Worm (Caenorhabditis elegans) whole organism, early embryonic: ENCODE results near the gene C12D8.9.

Source experiments
- B0310.2 ChIP-seq: sonication (generic microtip); optimal IDR thresholded peaks from 2 replicates; lab custom pipeline; 2016; ENCODE audit warnings: mild to moderate bottlenecking, missing genetic modification characterization, missing compliant biosample characterization
- F13C5.2 ChIP-seq: sonication (generic microtip); optimal IDR thresholded peaks from 2 replicates; lab custom pipeline; 2017; ENCODE audit warnings: mild to moderate bottlenecking, missing genetic modification characterization, inconsistent platforms, missing compliant biosample characterization
- aly-1 ChIP-seq: sonication (generic microtip); optimal IDR thresholded peaks from 2 replicates; lab custom pipeline; 2016; ENCODE audit warnings: missing genetic modification characterization, missing compliant biosample characterization
- ama-1 ChIP-seq: fragments of 150-350 bp; optimal IDR thresholded peaks from 2 replicates; lab custom pipeline; 2014
- ceh-13 ChIP-seq: fragments of 200-800 bp; sonication (Bioruptor generic); optimal IDR thresholded peaks from 2 replicates; lab custom pipeline; 2018; ENCODE audit warnings: mild to moderate bottlenecking, missing genetic modification characterization, missing compliant biosample characterization
- ceh-36 ChIP-seq: sonication (generic microtip); optimal IDR thresholded peaks from 2 replicates; lab custom pipeline; 2016; ENCODE audit warnings: missing genetic modification characterization, inconsistent platforms, missing compliant biosample characterization
- ets-7 ChIP-seq: sonication (generic microtip); optimal IDR thresholded peaks from 2 replicates; lab custom pipeline; 2016; ENCODE audit warnings: missing genotype, missing genetic modification characterization, missing compliant biosample characterization
- flt-1 ChIP-seq: fragments of 200-800 bp; sonication (Bioruptor generic); IDR thresholded peaks from 2 replicates; pipeline ENCODE4 v1.3.6; 2022; ENCODE audit warnings: missing genetic modification characterization, missing compliant biosample characterization
- hmbx-1 ChIP-seq: sonication (generic microtip); optimal IDR thresholded peaks from 2 replicates; lab custom pipeline; 2016; ENCODE audit warnings: mild to moderate bottlenecking, missing genetic modification characterization, missing compliant biosample characterization
- hmg-4 ChIP-seq: fragments of 200-800 bp; sonication (Bioruptor generic); optimal IDR thresholded peaks from 2 replicates; lab custom pipeline; 2018; ENCODE audit warnings: mild to moderate bottlenecking, missing genetic modification characterization, missing compliant biosample characterization
- hnd-1 ChIP-seq: sonication (generic microtip); optimal IDR thresholded peaks from 2 replicates; lab custom pipeline; 2016; ENCODE audit warnings: missing genetic modification characterization, missing compliant biosample characterization
- pes-1 ChIP-seq: fragments of 200-800 bp; sonication (Bioruptor generic); IDR thresholded peaks from 2 replicates; pipeline ENCODE4 v1.3.6; 2022; ENCODE audit warnings: missing genetic modification reagents, missing genetic modification characterization, missing compliant biosample characterization
- scrt-1 ChIP-seq: fragments of 200-800 bp; sonication (Bioruptor generic); IDR thresholded peaks from 2 replicates; pipeline ENCODE4 v1.3.6; 2022; ENCODE audit warnings: missing genetic modification characterization, missing compliant biosample characterization
- sea-1 ChIP-seq: fragments of 200-800 bp; sonication (Bioruptor generic); conservative IDR thresholded peaks from 2 replicates; pipeline ENCODE4 v1.3.6; 2022; ENCODE audit warnings: missing genetic modification characterization, missing compliant biosample characterization
- tbx-11 ChIP-seq: fragments of 200-800 bp; sonication (Bioruptor generic); IDR thresholded peaks from 2 replicates; pipeline ENCODE4 v1.3.6; 2022; ENCODE audit warnings: missing genetic modification characterization, missing compliant biosample characterization
- tbx-37 ChIP-seq: fragments of 200-800 bp; sonication (Bioruptor generic); conservative IDR thresholded peaks from 2 replicates; pipeline ENCODE4 v1.3.6; 2022; ENCODE audit warnings: missing genetic modification reagents, missing genetic modification characterization, missing compliant biosample characterization
- tra-4 ChIP-seq: sonication (generic microtip); optimal IDR thresholded peaks from 2 replicates; lab custom pipeline; 2017; ENCODE audit warnings: missing genetic modification characterization, missing compliant biosample characterization

C12D8.9 gene

DNA sequence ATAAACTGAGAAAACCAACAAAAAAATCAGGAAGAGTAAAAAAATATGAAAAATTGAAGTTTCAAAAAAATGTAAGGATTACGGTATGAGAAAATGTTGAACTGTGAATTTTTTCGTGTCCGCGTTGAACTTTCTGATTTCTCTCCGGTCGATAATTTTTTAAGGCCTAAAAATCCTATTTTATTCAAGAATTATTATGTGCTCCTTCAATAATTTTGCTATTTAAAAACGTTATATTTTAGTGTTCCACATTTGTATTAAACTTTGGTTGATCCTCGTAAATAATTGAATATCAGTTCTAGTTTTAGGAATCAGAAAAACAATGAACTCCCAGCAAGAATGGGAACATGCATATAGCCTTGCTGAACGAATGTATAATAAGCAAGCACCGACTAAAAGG is 30.4 kb downstream of the C12D8.9 start, which contains the start of gene hpo-40:
hpo-40 (plus strand) TSS at position 301 of the 400 bp plus-strand sequence.
- TF ChIP-seq flt-1 (no peak), hnd-1 (tag; lab: Kevin White, UChicago) (no peak), scrt-1 (GFP tag; lab: Robert Waterston, UW) (no peak), hmbx-1 (tag; lab: Kevin White, UChicago) (no peak), tbx-37 (no peak), hmg-4 (no peak), F13C5.2 (no peak)

- TF ChIP-seq ets-7 (tag; lab: Kevin White, UChicago) (no peak), tbx-11 (no peak), hmbx-1 (tag; lab: Kevin White, UChicago) (no peak), hmg-4 (no peak), B0310.2 (tag; lab: Kevin White, UChicago) (no peak), pes-1 (GFP tag; lab: Robert Waterston, UW) (no peak)
Observed at ce11 chrV:10212027-10212426, 31.0 kb downstream of the C12D8.9 start, which contains the start of gene zhit-3. Gene zhit-3, minus strand, starts transcription at chrV:10212127.

DNA sequence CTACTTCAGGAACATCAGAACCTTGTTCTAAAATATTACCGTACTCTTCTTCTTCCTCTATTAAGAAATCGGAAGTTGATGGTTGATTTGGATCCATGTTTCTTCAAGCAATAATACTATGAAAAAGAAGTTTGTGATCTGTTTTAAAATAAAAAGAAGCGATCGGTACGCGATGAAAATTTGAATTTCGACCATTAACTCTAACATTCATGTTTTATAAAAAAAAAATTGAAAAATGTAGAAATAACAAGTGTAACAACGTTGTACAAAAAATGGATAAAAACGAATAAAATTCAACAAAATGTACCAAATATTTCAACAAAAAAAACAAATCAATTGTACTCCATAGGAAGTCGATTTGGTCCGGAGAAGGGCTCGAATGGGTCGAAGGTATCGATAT is 32.8 kb downstream of the C12D8.9 start, which contains the start of gene tftc-3:
tftc-3 (minus strand) TSS at position 101 of the 400 bp plus-strand sequence.
- TF ChIP-seq tbx-11 (no peak), tra-4 (no peak), scrt-1 (GFP tag; lab: Robert Waterston, UW) (no peak), ets-7 (tag; lab: Kevin White, UChicago) (no peak), hmbx-1 (tag; lab: Kevin White, UChicago) (no peak), F13C5.2 (no peak), hmg-4 (no peak), flt-1 (no peak), pes-1 (GFP tag; lab: Robert Waterston, UW) (no peak), ama-1 (lab: Kevin White, UChicago) (no peak), ceh-36 (tag; lab: Kevin White, UChicago) (no peak)

DNA sequence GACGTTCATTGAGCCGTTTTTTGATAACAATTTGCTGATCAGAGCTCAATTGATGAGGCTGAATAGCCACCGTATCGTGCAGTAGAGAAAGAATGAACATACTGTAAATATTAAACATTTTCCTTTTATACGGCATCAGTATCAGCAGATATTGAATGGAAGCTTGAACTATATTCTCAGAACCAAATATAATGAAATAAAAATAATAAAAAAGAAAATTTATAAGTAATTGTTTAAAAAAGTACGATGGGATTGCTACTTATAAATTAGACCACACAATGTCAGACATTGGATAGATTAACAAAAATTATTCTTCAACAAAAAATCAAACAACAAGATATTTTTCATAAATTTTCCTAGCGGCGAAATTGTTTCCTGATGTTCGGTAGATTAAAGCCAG is 36.5 kb downstream of the C12D8.9 start, which contains the start of gene rpc-25:
rpc-25 (minus strand) TSS at position 101 of the 400 bp plus-strand sequence.
- TF ChIP-seq ets-7 (tag; lab: Kevin White, UChicago) (no peak), F13C5.2 (no peak), ceh-13 (no peak), flt-1 (no peak), sea-1 (no peak), aly-1 (no peak), B0310.2 (tag; lab: Kevin White, UChicago) (no peak), hmg-4 (no peak)

DNA sequence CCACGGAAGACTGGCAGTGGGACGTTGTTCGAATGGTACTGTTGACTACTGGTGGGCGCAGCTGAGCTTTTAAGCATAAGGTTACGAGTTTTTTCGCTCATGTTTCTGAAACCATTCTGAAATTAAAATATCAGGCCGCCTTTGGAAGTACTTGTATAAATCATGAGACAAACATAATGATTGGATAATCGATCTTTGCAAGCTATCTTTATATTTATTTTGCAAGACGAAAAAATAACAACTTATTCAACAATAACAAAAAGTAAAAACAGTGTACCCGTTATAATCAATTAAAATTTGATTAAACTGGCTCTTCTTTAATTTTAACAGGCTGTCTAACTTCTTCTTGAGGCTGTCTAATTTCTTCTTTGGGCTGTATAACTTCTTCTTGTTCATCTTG is 37.5 kb downstream of the C12D8.9 start, which contains the start of gene ZK856.16:
ZK856.16 (minus strand) TSS at position 101 of the 400 bp plus-strand sequence.
- TF ChIP-seq scrt-1 (GFP tag; lab: Robert Waterston, UW) (no peak), sea-1 (no peak), tbx-11 (no peak), hmbx-1 (tag; lab: Kevin White, UChicago) (no peak), hmg-4 (no peak), F13C5.2 (no peak), tbx-37 (no peak), ets-7 (tag; lab: Kevin White, UChicago) (no peak), pes-1 (GFP tag; lab: Robert Waterston, UW) (no peak), ceh-36 (tag; lab: Kevin White, UChicago) (no peak), ama-1 (lab: Kevin White, UChicago) (no peak), hnd-1 (tag; lab: Kevin White, UChicago) (no peak), flt-1 (no peak), B0310.2 (tag; lab: Kevin White, UChicago) (no peak), tra-4 (no peak), aly-1 (no peak), ceh-13 (no peak)

ce11 chrV:10204863-10205338 is 38.1 kb downstream of the C12D8.9 start, which contains the start of the genes ZK856.19 and ZK856.11:
Gene ZK856.19, minus strand, starts transcription at chrV:10204913.
Gene ZK856.11, minus strand, starts transcription at chrV:10204938.
- TF ChIP-seq tbx-37 (no peak), flt-1 (no peak), scrt-1 (GFP tag; lab: Robert Waterston, UW) (no peak)

DNA sequence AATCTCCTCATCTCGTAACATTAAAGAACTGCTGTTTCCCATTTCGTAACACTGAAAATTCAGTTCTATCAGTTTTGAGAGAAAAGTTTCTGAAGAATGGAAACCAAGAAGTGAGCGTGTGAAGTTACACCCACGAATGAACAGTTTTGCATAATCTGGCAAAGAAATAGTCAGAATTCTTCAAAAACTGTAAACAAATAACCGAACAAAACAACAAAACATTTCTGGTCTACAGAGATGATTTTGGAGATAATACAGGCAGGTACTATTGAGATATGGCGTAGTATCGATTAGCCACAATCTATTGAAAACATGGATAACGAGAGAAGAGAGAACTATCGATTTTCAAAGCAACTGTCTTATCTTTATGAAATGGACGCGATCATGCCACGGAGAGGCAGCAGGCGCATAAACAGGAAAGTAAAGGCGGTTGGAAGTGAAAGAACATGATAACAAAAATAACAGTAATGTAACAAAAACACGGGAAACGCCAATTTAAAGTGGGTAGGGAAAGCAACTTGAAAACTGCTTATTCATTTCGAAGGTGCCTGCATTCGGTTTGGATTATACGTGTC is 39.5 kb downstream of the C12D8.9 start, which contains the start of gene chpf-1:
chpf-1 (minus strand) TSS at position 51 of the 575 bp plus-strand sequence.
- no peak for TF ChIP-seq B0310.2 (tag; lab: Kevin White, UChicago)
- TF ChIP-seq scrt-1 (GFP tag; lab: Robert Waterston, UW) = no peak
- no peak for TF ChIP-seq sea-1
- no peak for TF ChIP-seq ceh-13
- no peak for TF ChIP-seq tbx-11
- TF ChIP-seq tra-4 = no peak
- no peak for TF ChIP-seq ets-7 (tag; lab: Kevin White, UChicago)
- no peak for TF ChIP-seq hnd-1 (tag; lab: Kevin White, UChicago)
- TF ChIP-seq hmbx-1 (tag; lab: Kevin White, UChicago) = no peak
- no peak for TF ChIP-seq tbx-37
- no peak for TF ChIP-seq ama-1 (lab: Kevin White, UChicago)
- TF ChIP-seq hmg-4 = no peak
- TF ChIP-seq ceh-36 (tag; lab: Kevin White, UChicago) = no peak
- TF ChIP-seq F13C5.2 = no peak

DNA sequence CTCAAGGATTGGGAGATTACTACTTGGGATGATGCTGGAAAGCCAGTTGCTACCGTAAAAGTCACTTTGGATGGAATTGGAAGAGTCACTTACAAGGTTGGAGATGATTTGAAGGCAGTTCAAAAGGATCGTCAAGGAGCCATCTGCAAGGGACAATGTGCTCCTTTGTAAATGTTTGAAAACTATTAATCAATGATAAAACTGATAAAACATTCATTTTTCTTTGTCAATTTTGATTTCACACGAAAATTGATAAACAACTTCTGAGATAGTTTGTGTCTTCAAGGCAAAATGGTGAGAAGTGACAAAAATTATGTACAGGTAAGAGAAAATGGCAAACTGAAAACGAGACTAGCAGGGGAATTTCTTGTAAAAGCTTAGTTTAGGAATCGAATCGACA is 40.7 kb downstream of the C12D8.9 start:
- TF ChIP-seq aly-1 (no peak), ceh-13 (no peak), B0310.2 (tag; lab: Kevin White, UChicago) (no peak), tbx-37 (no peak), hmg-4 (no peak), pes-1 (GFP tag; lab: Robert Waterston, UW) (no peak), ets-7 (tag; lab: Kevin White, UChicago) (no peak), tbx-11 (no peak), tra-4 (no peak), hmbx-1 (tag; lab: Kevin White, UChicago) (no peak), hnd-1 (tag; lab: Kevin White, UChicago) (no peak), F13C5.2 (no peak), flt-1 (no peak), sea-1 (no peak), ama-1 (lab: Kevin White, UChicago) (no peak), scrt-1 (GFP tag; lab: Robert Waterston, UW) (no peak), ceh-36 (tag; lab: Kevin White, UChicago) (no peak)
